Fruit fly (Drosophila melanogaster): ENCODE data around the gene Atg4a.
A peak's percentile ranks its signal among the peaks of the same experiment; 100 is the strongest.

Atg4a gene

dm6 chr2L:1074180-1074864 lies 6.4 kb upstream of the Atg4a start (continued):
- TF ChIP-seq Xbp1 (GFP tag; optimal IDR thresholded peaks at IDR 0.05) (peak; percentile 81), Ptx1 (GFP tag; IDR thresholded peaks at IDR 0.05) (peak; percentile 73), NC2α (GFP tag; optimal IDR thresholded peaks at IDR 0.05) (peak; percentile 52), run (tag; optimal IDR thresholded peaks at IDR 0.05) (peak; percentile 75), dimm (GFP tag; IDR thresholded peaks at IDR 0.05) (0 out of 2 replicates have a peak, but pooled peaks have one; percentile 8), nmo (GFP tag; optimal IDR thresholded peaks at IDR 0.05) (peak; percentile 91), Dad (GFP tag; optimal IDR thresholded peaks at IDR 0.05) (peak; percentile 32), pum (GFP tag; optimal IDR thresholded peaks at IDR 0.05) (peak; percentile 59), slou (GFP tag; optimal IDR thresholded peaks at IDR 0.05) (no peak), dati (GFP tag; IDR thresholded peaks at IDR 0.05) (peak; percentile 69; the same call in 1 of the 2 replicates), ttk (GFP tag; IDR thresholded peaks at IDR 0.05) (peak; percentile 66), fd64A (GFP tag; optimal IDR thresholded peaks at IDR 0.05) (peak; percentile 76), CG9727 (GFP tag; optimal IDR thresholded peaks at IDR 0.05) (peak; percentile 80), CG32532 (GFP tag; IDR thresholded peaks at IDR 0.05) (peak; percentile 68; the same call in 1 of the 2 replicates), CG10959 (GFP tag; IDR thresholded peaks at IDR 0.05) (0 out of 2 replicates have a peak, but pooled peaks have one; percentile 39), Dip2 (GFP tag; IDR thresholded peaks at IDR 0.05) (no peak), nom (GFP tag; optimal IDR thresholded peaks at IDR 0.05) (no peak), sens (GFP tag) (peak; percentile 98), yki (optimal IDR thresholded peaks at IDR 0.05) (no peak), ase (GFP tag; IDR thresholded peaks at IDR 0.05) (0 out of 3 replicates have a peak, but pooled peaks have one; percentile 42), CG7839 (tag; optimal IDR thresholded peaks at IDR 0.05) (peak; percentile 89), Opbp (GFP tag; IDR thresholded peaks at IDR 0.05; ENCODE audit: partially characterized antibody) (no peak), CG11398 (GFP tag; optimal IDR thresholded peaks at IDR 0.05) (peak; percentile 62), CG17186 (GFP tag; optimal IDR thresholded peaks at IDR 0.05) (peak; percentile 43), lilli (GFP tag; optimal IDR thresholded peaks at IDR 0.05) (peak; percentile 60), CG7372 (GFP tag; IDR thresholded peaks at IDR 0.05) (peak; percentile 8; the same call in 1 of the 2 replicates), CG17328 (GFP tag; IDR thresholded peaks at IDR 0.05) (peak; percentile 82), amos (GFP tag; IDR thresholded peaks at IDR 0.05; ENCODE audit: partially characterized antibody) (no peak), sc (optimal IDR thresholded peaks at IDR 0.05) (no peak), sc (GFP tag; optimal IDR thresholded peaks at IDR 0.05) (peak; percentile 76), so (GFP tag; IDR thresholded peaks at IDR 0.05) (peak; percentile 85), CG5180 (GFP tag; optimal IDR thresholded peaks at IDR 0.05) (peak; percentile 51), sr (GFP tag; IDR thresholded peaks at IDR 0.05) (no peak), nerfin-1 (tag; optimal IDR thresholded peaks at IDR 0.05) (peak; percentile 78), Dp (GFP tag; optimal IDR thresholded peaks at IDR 0.05) (no peak), sna (GFP tag; IDR thresholded peaks at IDR 0.05; ENCODE audit: partially characterized antibody) (no peak), CG4707 (GFP tag; optimal IDR thresholded peaks at IDR 0.05) (peak; percentile 69), CG9797 (GFP tag; optimal IDR thresholded peaks at IDR 0.05) (no peak), vnd (GFP tag; IDR thresholded peaks at IDR 0.05; ENCODE audit: partially characterized antibody) (no peak), CG3726 (GFP tag; IDR thresholded peaks at IDR 0.05) (0 out of 3 replicates have a peak, but pooled peaks have one; percentile 60), CG31365 (tag; optimal IDR thresholded peaks at IDR 0.05) (peak; percentile 69), H2.0 (GFP tag; IDR thresholded peaks at IDR 0.05) (peak; percentile 66), CG13894 (tag; optimal IDR thresholded peaks at IDR 0.05) (no peak), Oli (tag; optimal IDR thresholded peaks at IDR 0.05) (peak; percentile 91), Hmr (GFP tag; optimal IDR thresholded peaks at IDR 0.05) (peak; percentile 62), ato (GFP tag; IDR thresholded peaks at IDR 0.05; ENCODE audit: partially characterized antibody) (no peak)

Data from whole organism, embryonic.